Worm (Caenorhabditis elegans) whole organism, mixed stage, embryonic: ENCODE data around the gene F10A3.11.

Experiments
- M03D4.4 ChIP-seq: sonication (generic microtip); optimal IDR thresholded peaks from 2 replicates; lab custom pipeline; 2017; ENCODE audit warnings: mild to moderate bottlenecking, missing genetic modification characterization, missing compliant biosample characterization
- bed-3 ChIP-seq: fragments of 200-800 bp; sonication (Bioruptor generic); optimal IDR thresholded peaks from 3 replicates; lab custom pipeline; 2018; ENCODE audit warnings: mild to moderate bottlenecking, missing genetic modification characterization, moderate library complexity, missing compliant biosample characterization
- blmp-1 ChIP-seq: fragments of 150-350 bp; optimal IDR thresholded peaks from 2 replicates; lab custom pipeline; 2014; ENCODE audit warnings: missing biosample characterization, missing genetic modification characterization
- ceh-39 ChIP-seq: fragments of 150-350 bp; optimal IDR thresholded peaks from 2 replicates; lab custom pipeline; 2014; ENCODE audit warnings: missing biosample characterization, missing genetic modification characterization
- ceh-43 ChIP-seq: fragments of 200-800 bp; sonication (Bioruptor generic); optimal IDR thresholded peaks from 2 replicates; lab custom pipeline; 2018; ENCODE audit warnings: mild to moderate bottlenecking, missing genetic modification characterization, moderate library complexity, missing compliant biosample characterization
- ceh-83 ChIP-seq: fragments of 200-800 bp; sonication (Bioruptor generic); optimal IDR thresholded peaks from 2 replicates; lab custom pipeline; 2018; ENCODE audit warnings: mild to moderate bottlenecking, missing genetic modification characterization, missing compliant biosample characterization
- ces-1 ChIP-seq: fragments of 150-350 bp; optimal IDR thresholded peaks from 2 replicates; lab custom pipeline; 2014; ENCODE audit warnings: missing biosample characterization, missing genetic modification reagents, missing genetic modification characterization
- cnd-1 ChIP-seq: fragments of 200-800 bp; sonication (Bioruptor generic); optimal IDR thresholded peaks from 2 replicates; lab custom pipeline; 2018; ENCODE audit warnings: mild to moderate bottlenecking, missing genetic modification characterization, missing compliant biosample characterization
- drap-1 ChIP-seq: fragments of 200-800 bp; sonication (Bioruptor generic); optimal IDR thresholded peaks from 3 replicates; lab custom pipeline; 2018; ENCODE audit warnings: mild to moderate bottlenecking, missing genetic modification characterization, missing compliant biosample characterization
- elt-1 ChIP-seq: sonication (generic microtip); optimal IDR thresholded peaks from 2 replicates; lab custom pipeline; 2017; ENCODE audit warnings: missing genetic modification characterization, mild to moderate bottlenecking, missing compliant biosample characterization, antibody characterized with exemption, moderate library complexity, borderline replicate concordance; ENCODE audit not compliant: insufficient read depth
- elt-3 ChIP-seq: fragments of 150-350 bp; optimal IDR thresholded peaks from 2 replicates; lab custom pipeline; 2014; ENCODE audit warnings: missing biosample characterization, missing genetic modification characterization
- flh-1 ChIP-seq: fragments of 200-800 bp; sonication (Bioruptor generic); optimal IDR thresholded peaks from 2 replicates; lab custom pipeline; 2018; ENCODE audit warnings: mild to moderate bottlenecking, missing genetic modification characterization, moderate library complexity, missing compliant biosample characterization
- ham-2 ChIP-seq: fragments of 200-800 bp; sonication (Bioruptor generic); optimal IDR thresholded peaks from 2 replicates; lab custom pipeline; 2018; ENCODE audit warnings: mild to moderate bottlenecking, missing genetic modification characterization, missing compliant biosample characterization
- hlh-1 ChIP-seq: fragments of 150-350 bp; optimal IDR thresholded peaks from 2 replicates; lab custom pipeline; 2014; ENCODE audit warnings: missing biosample characterization, missing genetic modification reagents, missing genetic modification characterization
- lin-13 ChIP-seq: fragments of 150-350 bp; optimal IDR thresholded peaks from 2 replicates; lab custom pipeline; 2014; ENCODE audit warnings: missing biosample characterization, missing genetic modification characterization
- lin-32 ChIP-seq: fragments of 200-800 bp; sonication (Bioruptor generic); optimal IDR thresholded peaks from 2 replicates; lab custom pipeline; 2018; ENCODE audit warnings: mild to moderate bottlenecking, missing genetic modification characterization, missing compliant biosample characterization
- lsy-2 ChIP-seq: fragments of 150-350 bp; optimal IDR thresholded peaks from 2 replicates; lab custom pipeline; 2014; ENCODE audit warnings: missing biosample characterization, missing genetic modification characterization
- mab-5 ChIP-seq: fragments of 150-350 bp; optimal IDR thresholded peaks from 2 replicates; lab custom pipeline; 2014; ENCODE audit warnings: missing biosample characterization, missing genetic modification characterization
- mep-1 ChIP-seq: fragments of 150-350 bp; optimal IDR thresholded peaks from 2 replicates; lab custom pipeline; 2017; ENCODE audit warnings: missing biosample characterization, missing genetic modification reagents, missing genetic modification characterization, inconsistent platforms
- mls-2 ChIP-seq: sonication (generic microtip); optimal IDR thresholded peaks from 2 replicates; lab custom pipeline; 2016; ENCODE audit warnings: mild to moderate bottlenecking, missing genetic modification characterization, moderate library complexity, missing compliant biosample characterization
- nhr-2 ChIP-seq: fragments of 150-350 bp; optimal IDR thresholded peaks from 2 replicates; lab custom pipeline; 2014; ENCODE audit warnings: missing biosample characterization, missing genetic modification characterization
- nhr-237 ChIP-seq: fragments of 150-350 bp; optimal IDR thresholded peaks from 2 replicates; lab custom pipeline; 2014; ENCODE audit warnings: missing biosample characterization, missing genetic modification characterization
- nhr-28 ChIP-seq: fragments of 150-350 bp; optimal IDR thresholded peaks from 2 replicates; lab custom pipeline; 2014; ENCODE audit warnings: missing biosample characterization, missing genetic modification characterization
- nhr-76 ChIP-seq: sonication (generic microtip); optimal IDR thresholded peaks from 2 replicates; lab custom pipeline; 2017; ENCODE audit warnings: missing biosample characterization, missing genetic modification characterization
- sem-2 ChIP-seq: fragments of 200-800 bp; sonication (Bioruptor generic); optimal IDR thresholded peaks from 2 replicates; lab custom pipeline; 2018; ENCODE audit warnings: mild to moderate bottlenecking, missing genetic modification characterization, missing compliant biosample characterization
- snpc-4 ChIP-seq: fragments of 150-350 bp; optimal IDR thresholded peaks from 2 replicates; lab custom pipeline; 2014; ENCODE audit warnings: missing biosample characterization, missing genetic modification characterization
- sptf-1 ChIP-seq: sonication (generic microtip); optimal IDR thresholded peaks from 2 replicates; lab custom pipeline; 2017; ENCODE audit warnings: mild to moderate bottlenecking, missing genetic modification characterization, moderate library complexity, missing compliant biosample characterization
- unc-39 ChIP-seq: fragments of 150-350 bp; optimal IDR thresholded peaks from 2 replicates; lab custom pipeline; 2014; ENCODE audit warnings: missing biosample characterization, missing genetic modification characterization
- zip-8 ChIP-seq: fragments of 150-350 bp; optimal IDR thresholded peaks from 2 replicates; lab custom pipeline; 2014; ENCODE audit warnings: missing biosample characterization, missing genetic modification characterization
- ztf-11 ChIP-seq: fragments of 150-350 bp; optimal IDR thresholded peaks from 2 replicates; lab custom pipeline; 2014; ENCODE audit warnings: missing biosample characterization, missing genetic modification characterization

The F10A3.11 gene

DNA sequence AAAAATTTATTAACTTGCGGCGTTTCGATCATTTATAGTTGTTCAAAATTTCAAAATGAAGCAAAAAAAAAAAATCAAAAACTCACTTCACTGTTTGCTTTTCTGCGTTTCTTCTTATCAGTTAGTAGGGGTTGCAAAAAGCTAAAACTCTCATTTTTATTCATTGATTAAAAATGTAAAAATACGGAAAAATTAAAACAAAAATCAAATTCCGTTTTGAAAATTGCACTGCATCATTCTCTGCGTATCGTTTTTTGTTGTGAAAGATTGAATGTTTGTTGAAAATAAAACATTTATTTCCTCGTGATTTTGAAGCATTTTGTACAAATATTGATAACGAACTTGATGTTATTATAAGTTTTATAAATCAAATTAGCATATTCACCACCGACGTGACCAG is 33.4 kb upstream of the F10A3.11 start:
- no peak for TF ChIP-seq hlh-1 (tag; lab: Kevin White, UChicago)
- TF ChIP-seq blmp-1 (tag; lab: Kevin White, UChicago) = no peak
- no peak for TF ChIP-seq ceh-39 (tag; lab: Kevin White, UChicago)
- no peak for TF ChIP-seq bed-3
- no peak for TF ChIP-seq ces-1
- TF ChIP-seq mep-1 = no peak
- TF ChIP-seq drap-1 (GFP tag; lab: Kevin White, UChicago) = no peak
- TF ChIP-seq lin-32 (GFP tag; lab: Kevin White, UChicago) = no peak
- TF ChIP-seq cnd-1 = no peak
- TF ChIP-seq ceh-43 (GFP tag; lab: Kevin White, UChicago) = no peak
- TF ChIP-seq elt-1 = no peak
- TF ChIP-seq sem-2 (GFP tag; lab: Kevin White, UChicago) = no peak
- TF ChIP-seq flh-1 (GFP tag; lab: Kevin White, UChicago) = no peak
- TF ChIP-seq lsy-2 (tag; lab: Kevin White, UChicago) = no peak
- TF ChIP-seq ztf-11 = no peak
- no peak for TF ChIP-seq mab-5 (tag; lab: Kevin White, UChicago)
- no peak for TF ChIP-seq ceh-83
- TF ChIP-seq nhr-2 (tag; lab: Kevin White, UChicago) = no peak
- TF ChIP-seq nhr-76 (tag; lab: Kevin White, UChicago) = no peak

ce11 chrV:16131249-16131648 is 31.2 kb upstream of the F10A3.11 start, which contains the start of gene fbxa-142:
fbxa-142 (minus strand) TSS chrV:16131349.
- no peak for TF ChIP-seq ces-1
- no peak for TF ChIP-seq elt-3 (tag; lab: Kevin White, UChicago)
- no peak for TF ChIP-seq unc-39 (tag; lab: Kevin White, UChicago)
- TF ChIP-seq, all 35 proteins: peak for 0

DNA sequence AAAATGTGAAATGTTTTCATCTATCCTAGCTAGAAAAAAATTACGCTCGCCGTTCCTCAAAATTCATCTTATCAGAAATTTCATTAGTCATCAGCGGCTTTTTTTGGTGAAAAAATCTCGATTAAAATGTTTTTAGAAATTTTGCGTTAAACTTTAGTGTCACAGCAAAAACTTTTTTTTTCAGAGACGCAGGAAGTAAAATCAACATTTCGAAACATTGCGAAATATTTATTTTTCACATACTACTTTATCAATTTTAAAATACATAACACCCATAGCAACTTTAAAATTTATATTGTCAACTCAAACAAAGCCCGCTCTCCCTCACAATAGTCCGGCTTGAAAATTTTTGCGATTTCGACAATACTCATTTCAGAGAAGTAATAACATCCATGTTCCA is 30.3 kb upstream of the F10A3.11 start:
- TF ChIP-seq elt-3 (tag; lab: Kevin White, UChicago) (no peak), lin-13 (tag; lab: Kevin White, UChicago) (no peak), lsy-2 (tag; lab: Kevin White, UChicago) (no peak), unc-39 (tag; lab: Kevin White, UChicago) (no peak), blmp-1 (tag; lab: Kevin White, UChicago) (no peak), zip-8 (tag; lab: Kevin White, UChicago) (no peak), bed-3 (no peak), ceh-39 (tag; lab: Kevin White, UChicago) (no peak), mab-5 (tag; lab: Kevin White, UChicago) (no peak), nhr-237 (tag; lab: Kevin White, UChicago) (no peak), nhr-28 (no peak), mls-2 (tag; lab: Kevin White, UChicago) (no peak), elt-1 (no peak), sptf-1 (tag; lab: Kevin White, UChicago) (no peak), ham-2 (GFP tag; lab: Kevin White, UChicago) (no peak), cnd-1 (no peak)

ce11 chrV:16132705-16133104 is 29.8 kb upstream of the F10A3.11 start, which contains the start of gene fbxa-144:
fbxa-144 (minus strand) TSS chrV:16132805.
- TF ChIP-seq ham-2 (GFP tag; lab: Kevin White, UChicago) = no peak
- TF ChIP-seq mls-2 (tag; lab: Kevin White, UChicago) = no peak
- TF ChIP-seq snpc-4 (tag; lab: Kevin White, UChicago) = no peak
- no peak for TF ChIP-seq nhr-237 (tag; lab: Kevin White, UChicago)
- no peak for TF ChIP-seq blmp-1 (tag; lab: Kevin White, UChicago)
- TF ChIP-seq ceh-83 = no peak
- TF ChIP-seq hlh-1 (tag; lab: Kevin White, UChicago) = no peak
- TF ChIP-seq ceh-39 (tag; lab: Kevin White, UChicago) = no peak
- TF ChIP-seq cnd-1 = no peak
- no peak for TF ChIP-seq ceh-43 (GFP tag; lab: Kevin White, UChicago)

- TF ChIP-seq ztf-11 = no peak
- TF ChIP-seq mab-5 (tag; lab: Kevin White, UChicago) = no peak
- TF ChIP-seq lsy-2 (tag; lab: Kevin White, UChicago) = no peak
- TF ChIP-seq nhr-28 = no peak
- no peak for TF ChIP-seq flh-1 (GFP tag; lab: Kevin White, UChicago)
These were observed 25.4 kb upstream of the F10A3.11 start, which contains the start of gene F44G3.7 for ce11 chrV:16137043-16137442. F44G3.7 (minus strand) TSS chrV:16137143.

ce11 chrV:16139529-16139928 is 23.0 kb upstream of the F10A3.11 start, which contains the start of gene clc-11:
clc-11 (minus strand) TSS chrV:16139629.
- TF ChIP-seq mls-2 (tag; lab: Kevin White, UChicago) = no peak
- TF ChIP-seq nhr-76 (tag; lab: Kevin White, UChicago) = no peak
- TF ChIP-seq nhr-28 = no peak
- no peak for TF ChIP-seq elt-3 (tag; lab: Kevin White, UChicago)
- TF ChIP-seq drap-1 (GFP tag; lab: Kevin White, UChicago) = no peak
- TF ChIP-seq lin-32 (GFP tag; lab: Kevin White, UChicago) = no peak
- TF ChIP-seq M03D4.4 (tag; lab: Kevin White, UChicago) = no peak
- TF ChIP-seq blmp-1 (tag; lab: Kevin White, UChicago) = no peak
- no peak for TF ChIP-seq unc-39 (tag; lab: Kevin White, UChicago)
